Worm (Caenorhabditis elegans) whole organism, L4 larva: Measurements from ENCODE around the gene W06D11.1.

Source experiments
- aly-2 ChIP-seq: sonication (generic microtip); optimal IDR thresholded peaks from 2 replicates; lab custom pipeline; 2018; ENCODE audit warnings: missing biosample characterization, missing genetic modification characterization
- ama-1 ChIP-seq: fragments of 150-350 bp; optimal IDR thresholded peaks from 2 replicates; lab custom pipeline; 2014; ENCODE audit warnings: inconsistent platforms, mixed read lengths
- ceh-82 ChIP-seq: sonication (generic microtip); optimal IDR thresholded peaks from 2 replicates; lab custom pipeline; 2017; ENCODE audit warnings: missing biosample characterization, missing genetic modification characterization
- daf-16 ChIP-seq, 3 experiments: sonication (generic microtip); optimal IDR thresholded peaks; 2 replicates each; lab custom pipeline; 2016 to 2017; ENCODE audit warnings: missing genetic modification characterization in 3 of 3, missing genetic modification reagents in 3 of 3, mild to moderate bottlenecking in 2 of 3, missing compliant biosample characterization in 2 of 3, missing biosample characterization in 1 of 3, moderate library complexity in 1 of 3
- duxl-1 ChIP-seq: sonication (generic microtip); optimal IDR thresholded peaks from 2 replicates; lab custom pipeline; 2016; ENCODE audit warnings: mild to moderate bottlenecking, missing genetic modification characterization, moderate library complexity, missing compliant biosample characterization; ENCODE audit not compliant: poor library complexity
- fos-1 ChIP-seq: fragments of 150-350 bp; optimal IDR thresholded peaks from 2 replicates; lab custom pipeline; 2014; ENCODE audit warnings: missing biosample characterization, missing genetic modification characterization
- lin-15B ChIP-seq: fragments of 150-350 bp; sonication (generic microtip); optimal IDR thresholded peaks from 3 replicates; lab custom pipeline; 2014; ENCODE audit warnings: missing biosample characterization, missing genetic modification characterization
- nhr-237 ChIP-seq: sonication (generic microtip); optimal IDR thresholded peaks from 2 replicates; lab custom pipeline; 2017; ENCODE audit warnings: missing biosample characterization, missing genetic modification characterization
- nhr-28 ChIP-seq: fragments of 150-350 bp; optimal IDR thresholded peaks from 2 replicates; lab custom pipeline; 2014; ENCODE audit warnings: missing biosample characterization, missing genetic modification characterization
- nhr-6 ChIP-seq: fragments of 150-350 bp; optimal IDR thresholded peaks from 2 replicates; lab custom pipeline; 2014; ENCODE audit warnings: missing biosample characterization, missing genetic modification characterization
- nhr-76 ChIP-seq: fragments of 150-350 bp; optimal IDR thresholded peaks from 2 replicates; lab custom pipeline; 2014; ENCODE audit warnings: missing biosample characterization, missing genetic modification characterization
- nhr-77 ChIP-seq: fragments of 150-350 bp; optimal IDR thresholded peaks from 2 replicates; lab custom pipeline; 2014; ENCODE audit warnings: missing biosample characterization, missing genetic modification characterization
- unc-62 ChIP-seq, 3 experiments: fragments of 150-350 bp in 1 of 3; sonication (generic microtip); optimal IDR thresholded peaks in 2 of 3; peaks in 1 of 3; 1 replicate in 1 of 3; 2 replicates in 2 of 3; lab custom pipeline; 2014 to 2017; ENCODE audit warnings: missing biosample characterization in 3 of 3, missing genetic modification characterization in 3 of 3, missing genetic modification reagents in 3 of 3, missing genotype in 1 of 3

DNA sequence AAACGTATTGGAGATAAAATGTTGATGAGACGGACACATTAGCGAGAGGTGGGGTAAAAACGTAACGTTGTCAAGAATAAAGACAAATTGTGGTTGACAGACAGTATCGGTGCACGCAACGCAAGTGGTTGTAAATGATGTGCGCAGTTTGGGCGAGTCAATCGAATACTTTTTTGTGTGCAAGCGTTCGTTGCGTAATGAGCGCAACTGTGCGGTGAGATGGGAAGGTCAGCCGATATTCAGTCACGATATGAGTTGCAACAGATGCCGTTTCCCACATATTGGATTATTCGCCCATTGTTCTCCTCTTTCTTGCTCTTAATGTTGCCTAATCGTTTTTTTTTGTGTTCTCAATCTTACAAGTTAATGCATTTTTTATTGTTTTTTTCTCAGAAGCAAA, 26.4 kb downstream of the W06D11.1 start, which contains the start of gene ceh-40:
- TF ChIP-seq nhr-6 (tag; lab: Kevin White, UChicago) (no peak), aly-2 (tag; lab: Kevin White, UChicago) (no peak), unc-62 (GFP tag; optimal IDR thresholded peaks at IDR 0.05 in 1 of 2; lab: Kevin White, UChicago) (peak in 1 of 2 experiments; percentile 48), unc-62 (tag; optimal IDR thresholded peaks at IDR 0.05; lab: Kevin White, UChicago) (no peak), daf-16 (GFP tag; optimal IDR thresholded peaks at IDR 0.05; lab: Kevin White, UChicago) (no peak), daf-16 (tag; optimal IDR thresholded peaks at IDR 0.05; lab: Kevin White, UChicago) (no peak), nhr-237 (tag; lab: Kevin White, UChicago) (no peak), lin-15B (no peak), nhr-76 (tag; lab: Kevin White, UChicago) (no peak), ceh-82 (tag; lab: Kevin White, UChicago) (no peak), nhr-77 (tag; lab: Kevin White, UChicago) (no peak), ama-1 (no peak), fos-1 (no peak), nhr-28 (no peak), duxl-1 (tag; lab: Kevin White, UChicago) (no peak)
